Worm (Caenorhabditis elegans) whole organism, early embryonic: ENCODE data around the gene emb-27.

ENCODE experiments used
- B0310.2 ChIP-seq: sonication (generic microtip); optimal IDR thresholded peaks from 2 replicates; lab custom pipeline; 2016; ENCODE audit warnings: mild to moderate bottlenecking, missing genetic modification characterization, missing compliant biosample characterization
- F13C5.2 ChIP-seq: sonication (generic microtip); optimal IDR thresholded peaks from 2 replicates; lab custom pipeline; 2017; ENCODE audit warnings: mild to moderate bottlenecking, missing genetic modification characterization, inconsistent platforms, missing compliant biosample characterization
- aly-1 ChIP-seq: sonication (generic microtip); optimal IDR thresholded peaks from 2 replicates; lab custom pipeline; 2016; ENCODE audit warnings: missing genetic modification characterization, missing compliant biosample characterization
- ama-1 ChIP-seq: fragments of 150-350 bp; optimal IDR thresholded peaks from 2 replicates; lab custom pipeline; 2014
- ceh-13 ChIP-seq: fragments of 200-800 bp; sonication (Bioruptor generic); optimal IDR thresholded peaks from 2 replicates; lab custom pipeline; 2018; ENCODE audit warnings: mild to moderate bottlenecking, missing genetic modification characterization, missing compliant biosample characterization
- ceh-36 ChIP-seq: sonication (generic microtip); optimal IDR thresholded peaks from 2 replicates; lab custom pipeline; 2016; ENCODE audit warnings: missing genetic modification characterization, inconsistent platforms, missing compliant biosample characterization
- ets-7 ChIP-seq: sonication (generic microtip); optimal IDR thresholded peaks from 2 replicates; lab custom pipeline; 2016; ENCODE audit warnings: missing genotype, missing genetic modification characterization, missing compliant biosample characterization
- flt-1 ChIP-seq: fragments of 200-800 bp; sonication (Bioruptor generic); IDR thresholded peaks from 2 replicates; pipeline ENCODE4 v1.3.6; 2022; ENCODE audit warnings: missing genetic modification characterization, missing compliant biosample characterization
- hmbx-1 ChIP-seq: sonication (generic microtip); optimal IDR thresholded peaks from 2 replicates; lab custom pipeline; 2016; ENCODE audit warnings: mild to moderate bottlenecking, missing genetic modification characterization, missing compliant biosample characterization
- hmg-4 ChIP-seq: fragments of 200-800 bp; sonication (Bioruptor generic); optimal IDR thresholded peaks from 2 replicates; lab custom pipeline; 2018; ENCODE audit warnings: mild to moderate bottlenecking, missing genetic modification characterization, missing compliant biosample characterization
- hnd-1 ChIP-seq: sonication (generic microtip); optimal IDR thresholded peaks from 2 replicates; lab custom pipeline; 2016; ENCODE audit warnings: missing genetic modification characterization, missing compliant biosample characterization
- pes-1 ChIP-seq: fragments of 200-800 bp; sonication (Bioruptor generic); IDR thresholded peaks from 2 replicates; pipeline ENCODE4 v1.3.6; 2022; ENCODE audit warnings: missing genetic modification reagents, missing genetic modification characterization, missing compliant biosample characterization
- scrt-1 ChIP-seq: fragments of 200-800 bp; sonication (Bioruptor generic); IDR thresholded peaks from 2 replicates; pipeline ENCODE4 v1.3.6; 2022; ENCODE audit warnings: missing genetic modification characterization, missing compliant biosample characterization
- sea-1 ChIP-seq: fragments of 200-800 bp; sonication (Bioruptor generic); conservative IDR thresholded peaks from 2 replicates; pipeline ENCODE4 v1.3.6; 2022; ENCODE audit warnings: missing genetic modification characterization, missing compliant biosample characterization
- tbx-11 ChIP-seq: fragments of 200-800 bp; sonication (Bioruptor generic); IDR thresholded peaks from 2 replicates; pipeline ENCODE4 v1.3.6; 2022; ENCODE audit warnings: missing genetic modification characterization, missing compliant biosample characterization
- tbx-37 ChIP-seq: fragments of 200-800 bp; sonication (Bioruptor generic); conservative IDR thresholded peaks from 2 replicates; pipeline ENCODE4 v1.3.6; 2022; ENCODE audit warnings: missing genetic modification reagents, missing genetic modification characterization, missing compliant biosample characterization
- tra-4 ChIP-seq: sonication (generic microtip); optimal IDR thresholded peaks from 2 replicates; lab custom pipeline; 2017; ENCODE audit warnings: missing genetic modification characterization, missing compliant biosample characterization

The emb-27 gene

ce11 chrII:8156845-8157373, 5.1 kb downstream of the emb-27 start, which contains the start of the genes tub-1 and tmem-138:
TSS of gene tub-1 (minus strand) at chrII:8156945.
TSS of gene tmem-138 (plus strand) at chrII:8157323.
- TF ChIP-seq tbx-37 (no peak), hnd-1 (tag; lab: Kevin White, UChicago) (no peak), ceh-13 (no peak), F13C5.2 (tag; lab: Kevin White, UChicago) (no peak), tra-4 (tag; lab: Kevin White, UChicago) (no peak), aly-1 (tag; lab: Kevin White, UChicago) (no peak), sea-1 (no peak), scrt-1 (GFP tag; lab: Robert Waterston, UW) (no peak), hmbx-1 (no peak), ceh-36 (tag; lab: Kevin White, UChicago) (no peak), ets-7 (tag; lab: Kevin White, UChicago) (no peak)

ce11 chrII:8152711-8153325, 9.2 kb downstream of the emb-27 start:
- TF ChIP-seq B0310.2 (no peak), hnd-1 (tag; lab: Kevin White, UChicago) (no peak), sea-1 (no peak)

ce11 chrII:8149930-8150329, 12.0 kb downstream of the emb-27 start, which contains the start of gene F10B5.3:
TSS of gene F10B5.3 (minus strand) at chrII:8150030.
- no peak for TF ChIP-seq pes-1 (GFP tag; lab: Robert Waterston, UW)
- TF ChIP-seq hnd-1 (tag; lab: Kevin White, UChicago): no peak
- TF ChIP-seq scrt-1 (GFP tag; lab: Robert Waterston, UW): no peak
- no peak for TF ChIP-seq ets-7 (tag; lab: Kevin White, UChicago)
- TF ChIP-seq tbx-11: no peak
- TF ChIP-seq ceh-13: no peak
- TF ChIP-seq F13C5.2 (tag; lab: Kevin White, UChicago): no peak
- TF ChIP-seq ama-1 (lab: Kevin White, UChicago): no peak
- no peak for TF ChIP-seq B0310.2
- no peak for TF ChIP-seq tbx-37
- no peak for TF ChIP-seq hmg-4 (GFP tag; lab: Kevin White, UChicago)
- TF ChIP-seq ceh-36 (tag; lab: Kevin White, UChicago): no peak
- no peak for TF ChIP-seq flt-1 (GFP tag; lab: Robert Waterston, UW)
- no peak for TF ChIP-seq tra-4 (tag; lab: Kevin White, UChicago)
- TF ChIP-seq sea-1: no peak
- no peak for TF ChIP-seq hmbx-1
- TF ChIP-seq aly-1 (tag; lab: Kevin White, UChicago): no peak

ce11 chrII:8144543-8144942, 17.4 kb downstream of the emb-27 start, which contains the start of gene F10B5.2:
TSS of gene F10B5.2 (plus strand) at chrII:8144762.
- no peak for TF ChIP-seq scrt-1 (GFP tag; lab: Robert Waterston, UW)
- TF ChIP-seq ets-7 (tag; lab: Kevin White, UChicago): no peak
- no peak for TF ChIP-seq tbx-37
- no peak for TF ChIP-seq ceh-36 (tag; lab: Kevin White, UChicago)
- no peak for TF ChIP-seq ceh-13
- TF ChIP-seq aly-1 (tag; lab: Kevin White, UChicago): no peak
- TF ChIP-seq sea-1: no peak
- no peak for TF ChIP-seq tbx-11
- TF ChIP-seq hnd-1 (tag; lab: Kevin White, UChicago): no peak
- no peak for TF ChIP-seq pes-1 (GFP tag; lab: Robert Waterston, UW)
- no peak for TF ChIP-seq hmg-4 (GFP tag; lab: Kevin White, UChicago)
- no peak for TF ChIP-seq tra-4 (tag; lab: Kevin White, UChicago)

ce11 chrII:8143278-8143931, 18.6 kb downstream of the emb-27 start, which contains the start of the genes ints-11 and rpl-10:
TSS of gene ints-11 (minus strand) at chrII:8143478.
TSS of gene rpl-10 (plus strand) at chrII:8143881.
- TF ChIP-seq tbx-11 (no peak), hnd-1 (tag; lab: Kevin White, UChicago) (no peak), scrt-1 (GFP tag; lab: Robert Waterston, UW) (no peak), sea-1 (no peak), flt-1 (GFP tag; lab: Robert Waterston, UW) (no peak), tbx-37 (no peak), ceh-13 (no peak), pes-1 (GFP tag; lab: Robert Waterston, UW) (no peak), hmg-4 (GFP tag; lab: Kevin White, UChicago) (no peak), ama-1 (lab: Kevin White, UChicago) (no peak), B0310.2 (no peak), hmbx-1 (no peak), tra-4 (tag; lab: Kevin White, UChicago) (no peak), F13C5.2 (tag; lab: Kevin White, UChicago) (no peak), aly-1 (tag; lab: Kevin White, UChicago) (no peak), ceh-36 (tag; lab: Kevin White, UChicago) (no peak), ets-7 (tag; lab: Kevin White, UChicago) (no peak)

- TF ChIP-seq B0310.2: no peak
- TF ChIP-seq ceh-36 (tag; lab: Kevin White, UChicago): no peak
- TF ChIP-seq tra-4 (tag; lab: Kevin White, UChicago): no peak
- no peak for TF ChIP-seq ets-7 (tag; lab: Kevin White, UChicago)
- TF ChIP-seq ama-1 (lab: Kevin White, UChicago): no peak
- TF ChIP-seq F13C5.2 (tag; lab: Kevin White, UChicago): no peak
- TF ChIP-seq scrt-1 (GFP tag; lab: Robert Waterston, UW): no peak
- no peak for TF ChIP-seq sea-1
- no peak for TF ChIP-seq hnd-1 (tag; lab: Kevin White, UChicago)
These were observed 20.8 kb downstream of the emb-27 start for ce11 chrII:8141135-8141534.

- TF ChIP-seq pes-1 (GFP tag; lab: Robert Waterston, UW) (no peak), ama-1 (lab: Kevin White, UChicago) (no peak), tbx-11 (no peak), ceh-36 (tag; lab: Kevin White, UChicago) (no peak), flt-1 (GFP tag; lab: Robert Waterston, UW) (no peak), sea-1 (no peak), F13C5.2 (tag; lab: Kevin White, UChicago) (no peak), hmg-4 (GFP tag; lab: Kevin White, UChicago) (no peak)
These were observed 23.9 kb downstream of the emb-27 start, which contains the start of gene cdc-48.2 for ce11 chrII:8138015-8138546. TSS of gene cdc-48.2 (plus strand) at chrII:8138496.
